Worm (Caenorhabditis elegans) whole organism, L4 larva: ENCODE measurements around the gene chil-24.

Experiments
- ZK546.5 ChIP-seq, 2 experiments: sonication (generic microtip); optimal IDR thresholded peaks; 2 replicates each; lab custom pipeline; 2017; ENCODE audit warnings: missing biosample characterization in 2 of 2, missing genetic modification characterization in 2 of 2
- ama-1 ChIP-seq: fragments of 150-350 bp; optimal IDR thresholded peaks from 2 replicates; lab custom pipeline; 2014; ENCODE audit warnings: inconsistent platforms, mixed read lengths
- arid-1 ChIP-seq: fragments of 200-800 bp; sonication (Bioruptor generic); conservative IDR thresholded peaks from 2 replicates; pipeline ENCODE4 v1.3.6; 2022; ENCODE audit warnings: missing genetic modification reagents, missing genetic modification characterization, missing compliant biosample characterization
- hlh-30 ChIP-seq: sonication (generic microtip); optimal IDR thresholded peaks from 2 replicates; lab custom pipeline; 2017; ENCODE audit warnings: antibody characterized with exemption, mild to moderate bottlenecking, missing genetic modification characterization, missing compliant biosample characterization; ENCODE audit not compliant: insufficient read depth
- nhr-11 ChIP-seq: fragments of 150-350 bp; optimal IDR thresholded peaks from 2 replicates; lab custom pipeline; 2014; ENCODE audit warnings: missing biosample characterization, missing genetic modification characterization
- skn-1 ChIP-seq: fragments of 150-350 bp; optimal IDR thresholded peaks from 2 replicates; lab custom pipeline; 2014; ENCODE audit warnings: missing biosample characterization, missing genetic modification characterization
- unc-62 ChIP-seq, 3 experiments: fragments of 150-350 bp in 1 of 3; sonication (generic microtip); optimal IDR thresholded peaks in 2 of 3; peaks in 1 of 3; 1 replicate in 1 of 3; 2 replicates in 2 of 3; lab custom pipeline; 2014 to 2017; ENCODE audit warnings: missing biosample characterization in 3 of 3, missing genetic modification characterization in 3 of 3, missing genetic modification reagents in 3 of 3, missing genotype in 1 of 3
- ztf-11 ChIP-seq: fragments of 150-350 bp; optimal IDR thresholded peaks from 2 replicates; lab custom pipeline; 2014; ENCODE audit warnings: missing biosample characterization, missing genetic modification characterization

ce11 chrII:3111147-3111546, 17.8 kb upstream of the chil-24 start, which contains the start of gene Y25C1A.13:
- TF ChIP-seq nhr-11, result no peak
- no peak for TF ChIP-seq ZK546.5 (tag; optimal IDR thresholded peaks at IDR 0.05; lab: Kevin White, UChicago)
- TF ChIP-seq arid-1 (GFP tag; lab: Robert Waterston, UW), result no peak
- TF ChIP-seq skn-1 (tag; lab: Kevin White, UChicago), result no peak
- no peak for TF ChIP-seq ztf-11 (tag; lab: Kevin White, UChicago)
- TF ChIP-seq hlh-30 (tag; lab: Kevin White, UChicago), result no peak
- no peak for TF ChIP-seq unc-62 (GFP tag; optimal IDR thresholded peaks at IDR 0.05 in 1 of 2; lab: Kevin White, UChicago)
- TF ChIP-seq unc-62 (tag; optimal IDR thresholded peaks at IDR 0.05; lab: Kevin White, UChicago), result no peak
- TF ChIP-seq ama-1, result no peak
